Worm (Caenorhabditis elegans): ENCODE results near the gene cdc-73.

The cdc-73 gene

ce11 chrIV:4041006-4041405, 1.4 kb upstream of the cdc-73 start:
- no peak for TF ChIP-seq blmp-1 (tag; optimal IDR thresholded peaks at IDR 0.05)
- no peak for TF ChIP-seq elt-1 (tag; optimal IDR thresholded peaks at IDR 0.05; ENCODE audit: borderline replicate concordance, insufficient read depth)
- no peak for TF ChIP-seq nhr-12 (tag; optimal IDR thresholded peaks at IDR 0.05)
- TF ChIP-seq hlh-1 (tag; optimal IDR thresholded peaks at IDR 0.05), result no peak
- no peak for TF ChIP-seq unc-39 (tag; optimal IDR thresholded peaks at IDR 0.05)
- no peak for TF ChIP-seq mab-5 (tag; optimal IDR thresholded peaks at IDR 0.05)
- no peak for TF ChIP-seq snpc-4 (tag; optimal IDR thresholded peaks at IDR 0.05)
- TF ChIP-seq nhr-28 (tag; optimal IDR thresholded peaks at IDR 0.05), result no peak
- TF ChIP-seq bed-3 (GFP tag; optimal IDR thresholded peaks at IDR 0.05), result no peak
- TF ChIP-seq sem-2 (GFP tag; optimal IDR thresholded peaks at IDR 0.05), result no peak
- no peak for TF ChIP-seq lin-13 (tag; optimal IDR thresholded peaks at IDR 0.05)
- no peak for TF ChIP-seq drap-1 (GFP tag; optimal IDR thresholded peaks at IDR 0.05)
- TF ChIP-seq lsy-2 (tag; optimal IDR thresholded peaks at IDR 0.05), result no peak
- no peak for TF ChIP-seq ham-2 (GFP tag; optimal IDR thresholded peaks at IDR 0.05)
- no peak for TF ChIP-seq lin-32 (GFP tag; optimal IDR thresholded peaks at IDR 0.05)
- no peak for TF ChIP-seq unc-62 (GFP tag; optimal IDR thresholded peaks at IDR 0.05)
- TF ChIP-seq pha-4 (tag; optimal IDR thresholded peaks at IDR 0.05), result no peak
- no peak for TF ChIP-seq ceh-43 (GFP tag; optimal IDR thresholded peaks at IDR 0.05)
- no peak for TF ChIP-seq ztf-11 (tag; optimal IDR thresholded peaks at IDR 0.05)
- TF ChIP-seq elt-3 (tag; optimal IDR thresholded peaks at IDR 0.05), result no peak

- no peak for TF ChIP-seq nhr-2 (tag; optimal IDR thresholded peaks at IDR 0.05)
These were observed 5.3 kb downstream of the cdc-73 start for ce11 chrIV:4047628-4048027.

ce11 chrIV:4049398-4049998, 7.1 kb downstream of the cdc-73 start, which contains the start of gene pcn-1:
Gene pcn-1 (minus strand): TSS chrIV:4049448.
- TF ChIP-seq zip-8 (tag; optimal IDR thresholded peaks at IDR 0.05), result no peak
- peak; percentile 56 for TF ChIP-seq nhr-2 (tag; optimal IDR thresholded peaks at IDR 0.05)
- TF ChIP-seq nhr-76 (tag; optimal IDR thresholded peaks at IDR 0.05), result no peak
- no peak for TF ChIP-seq ceh-83 (GFP tag; optimal IDR thresholded peaks at IDR 0.05)
- TF ChIP-seq ham-2 (GFP tag; optimal IDR thresholded peaks at IDR 0.05), result no peak
- no peak for TF ChIP-seq snpc-4 (tag; optimal IDR thresholded peaks at IDR 0.05)
- no peak for TF ChIP-seq lin-32 (GFP tag; optimal IDR thresholded peaks at IDR 0.05)
- TF ChIP-seq sptf-1 (tag; optimal IDR thresholded peaks at IDR 0.05), result peak; percentile 74
- peak; percentile 82 for TF ChIP-seq lsy-2 (tag; optimal IDR thresholded peaks at IDR 0.05)
- TF ChIP-seq lin-13 (tag; optimal IDR thresholded peaks at IDR 0.05), result peak; percentile 97
- no peak for TF ChIP-seq bed-3 (GFP tag; optimal IDR thresholded peaks at IDR 0.05)
- peak; percentile 89 for TF ChIP-seq mep-1 (tag; optimal IDR thresholded peaks at IDR 0.05)
- TF ChIP-seq sem-2 (GFP tag; optimal IDR thresholded peaks at IDR 0.05), result no peak
- peak; percentile 39 for TF ChIP-seq blmp-1 (tag; optimal IDR thresholded peaks at IDR 0.05)
- TF ChIP-seq ceh-43 (GFP tag; optimal IDR thresholded peaks at IDR 0.05), result peak; percentile 45
- peak; percentile 81 for TF ChIP-seq ceh-39 (tag; optimal IDR thresholded peaks at IDR 0.05)
- TF ChIP-seq M03D4.4 (tag; optimal IDR thresholded peaks at IDR 0.05), result peak; percentile 12
- TF ChIP-seq hlh-1 (tag; optimal IDR thresholded peaks at IDR 0.05), result peak; percentile 1
- no peak for TF ChIP-seq elt-3 (tag; optimal IDR thresholded peaks at IDR 0.05)
- no peak for TF ChIP-seq ztf-11 (tag; optimal IDR thresholded peaks at IDR 0.05)
- TF ChIP-seq cnd-1 (tag; optimal IDR thresholded peaks at IDR 0.05), result peak; percentile 33
- TF ChIP-seq unc-39 (tag; optimal IDR thresholded peaks at IDR 0.05), result no peak
- no peak for TF ChIP-seq nhr-12 (tag; optimal IDR thresholded peaks at IDR 0.05)
- peak; percentile 32 for TF ChIP-seq tbx-8 (GFP tag; optimal IDR thresholded peaks at IDR 0.05)
- no peak for TF ChIP-seq flh-1 (GFP tag; optimal IDR thresholded peaks at IDR 0.05)
- TF ChIP-seq pha-4 (tag; optimal IDR thresholded peaks at IDR 0.05), result peak; percentile 79
- TF ChIP-seq nhr-237 (tag; optimal IDR thresholded peaks at IDR 0.05), result peak; percentile 57
- peak; percentile 22 for TF ChIP-seq unc-120 (tag; optimal IDR thresholded peaks at IDR 0.05; ENCODE audit: poor library complexity, severe bottlenecking)
- peak; percentile 86 for TF ChIP-seq ces-1 (GFP tag; optimal IDR thresholded peaks at IDR 0.05)
- TF ChIP-seq mab-5 (tag; optimal IDR thresholded peaks at IDR 0.05), result peak; percentile 76
- no peak for TF ChIP-seq elt-1 (tag; optimal IDR thresholded peaks at IDR 0.05; ENCODE audit: borderline replicate concordance, insufficient read depth)
- TF ChIP-seq unc-62 (GFP tag; optimal IDR thresholded peaks at IDR 0.05), result no peak
- peak; percentile 38 for TF ChIP-seq drap-1 (GFP tag; optimal IDR thresholded peaks at IDR 0.05)
- no peak for TF ChIP-seq nhr-28 (tag; optimal IDR thresholded peaks at IDR 0.05)
- peak; percentile 27 for TF ChIP-seq mls-2 (tag; optimal IDR thresholded peaks at IDR 0.05)
